Fruit fly (Drosophila melanogaster) whole organism, embryonic: Measurements from ENCODE around the gene CG6153.

Experiments used
- ATbp ChIP-seq: fragments of 200-800 bp; sonication (Bioruptor generic); optimal IDR thresholded peaks from 2 replicates; lab custom pipeline; 2017; ENCODE audit warnings: missing biosample characterization, mild to moderate bottlenecking, missing genetic modification characterization, missing genetic modification reagents
- Adf1 ChIP-seq: fragments of 200-800 bp; sonication (Bioruptor generic); IDR thresholded peaks from 2 replicates; pipeline ENCODE4 v1.3.6; 2022; ENCODE audit warnings: missing biosample characterization, missing genetic modification characterization
- Blimp-1 ChIP-seq: fragments of 200-800 bp; sonication (Bioruptor generic); optimal IDR thresholded peaks from 3 replicates; lab custom pipeline; 2018; ENCODE audit warnings: missing biosample characterization, missing genetic modification characterization, mild to moderate bottlenecking, moderate library complexity, missing genetic modification reagents
- Bteb2 ChIP-seq: fragments of 200-800 bp; sonication (Bioruptor generic); optimal IDR thresholded peaks from 2 replicates; lab custom pipeline; 2016; ENCODE audit warnings: missing biosample characterization, missing genetic modification characterization
- CG10366 ChIP-seq: fragments of 200-800 bp; sonication (Bioruptor generic); IDR thresholded peaks from 2 replicates; pipeline ENCODE4 v1.3.6; 2022; ENCODE audit warnings: missing biosample characterization, missing genetic modification characterization
- CG10543 ChIP-seq: fragments of 200-800 bp; sonication (Bioruptor generic); optimal IDR thresholded peaks from 3 replicates; lab custom pipeline; 2017; ENCODE audit warnings: missing biosample characterization, mild to moderate bottlenecking, missing genetic modification characterization, moderate library complexity
- CG10959 ChIP-seq: fragments of 200-800 bp; sonication (Bioruptor generic); IDR thresholded peaks from 2 replicates; pipeline ENCODE4 v1.3.6; 2022; ENCODE audit warnings: missing biosample characterization, missing genetic modification characterization
- CG11504 ChIP-seq: fragments of 200-800 bp; sonication (Bioruptor generic); optimal IDR thresholded peaks from 3 replicates; lab custom pipeline; 2019; ENCODE audit warnings: missing biosample characterization, mild to moderate bottlenecking, missing genetic modification characterization, moderate library complexity
- CG11695 ChIP-seq: fragments of 200-800 bp; sonication (Bioruptor generic); IDR thresholded peaks from 3 replicates; pipeline ENCODE4 v1.3.6; 2022; ENCODE audit warnings: missing biosample characterization, missing genetic modification characterization
- CG12391 ChIP-seq: fragments of 200-800 bp; sonication (Bioruptor generic); optimal IDR thresholded peaks from 3 replicates; lab custom pipeline; 2018; ENCODE audit warnings: missing biosample characterization, mild to moderate bottlenecking, missing genetic modification characterization, moderate library complexity
- CG12942 ChIP-seq: fragments of 200-800 bp; sonication (Bioruptor generic); optimal IDR thresholded peaks from 3 replicates; lab custom pipeline; 2016; ENCODE audit warnings: missing biosample characterization, missing genetic modification characterization
- CG13123 ChIP-seq: fragments of 200-800 bp; sonication (Bioruptor generic); optimal IDR thresholded peaks from 2 replicates; lab custom pipeline; 2016; ENCODE audit warnings: missing biosample characterization, missing genetic modification characterization
- CG13424 ChIP-seq: fragments of 200-800 bp; sonication (Bioruptor generic); optimal IDR thresholded peaks from 2 replicates; lab custom pipeline; 2019; ENCODE audit warnings: missing biosample characterization, mild to moderate bottlenecking, missing genetic modification characterization, moderate library complexity
- CG14441 ChIP-seq: fragments of 200-800 bp; sonication (Bioruptor generic); IDR thresholded peaks from 2 replicates; pipeline ENCODE4 v1.3.6; 2022; ENCODE audit warnings: missing biosample characterization, missing genetic modification characterization
- CG17186 ChIP-seq: fragments of 200-800 bp; sonication (Bioruptor generic); optimal IDR thresholded peaks from 3 replicates; lab custom pipeline; 2017; ENCODE audit warnings: missing biosample characterization, missing genetic modification reagents, missing genetic modification characterization
- CG17328 ChIP-seq: fragments of 200-800 bp; sonication (Bioruptor generic); IDR thresholded peaks from 2 replicates; pipeline ENCODE4 v1.3.6; 2022; ENCODE audit warnings: missing biosample characterization, missing genetic modification characterization
- CG30403 ChIP-seq: fragments of 200-800 bp; sonication (Bioruptor generic); optimal IDR thresholded peaks from 3 replicates; lab custom pipeline; 2016; ENCODE audit warnings: missing biosample characterization, missing genetic modification characterization
- CG3281 ChIP-seq: fragments of 200-800 bp; sonication (Bioruptor generic); optimal IDR thresholded peaks from 3 replicates; lab custom pipeline; 2017; ENCODE audit warnings: missing biosample characterization, mild to moderate bottlenecking, missing genetic modification characterization
- CG4360 ChIP-seq: fragments of 200-800 bp; sonication (Bioruptor generic); IDR thresholded peaks from 2 replicates; pipeline ENCODE4 v1.3.6; 2022; ENCODE audit warnings: missing biosample characterization, missing genetic modification characterization
- CG6689 ChIP-seq: fragments of 200-800 bp; sonication (Bioruptor generic); IDR thresholded peaks from 2 replicates; pipeline ENCODE4 v1.3.6; 2022; ENCODE audit warnings: missing biosample characterization, missing genetic modification characterization
- CG7271 ChIP-seq: fragments of 200-800 bp; sonication (Bioruptor generic); optimal IDR thresholded peaks from 2 replicates; lab custom pipeline; 2018; ENCODE audit warnings: missing biosample characterization, mild to moderate bottlenecking, missing genetic modification characterization, moderate library complexity
- CG7839 ChIP-seq: fragments of 200-800 bp; sonication (Bioruptor generic); optimal IDR thresholded peaks from 3 replicates; lab custom pipeline; 2018; ENCODE audit warnings: missing biosample characterization, mild to moderate bottlenecking, missing genetic modification characterization, moderate library complexity
- CG8388 ChIP-seq: fragments of 200-800 bp; sonication (Bioruptor generic); optimal IDR thresholded peaks from 2 replicates; lab custom pipeline; 2019; ENCODE audit warnings: missing biosample characterization, mild to moderate bottlenecking, missing genetic modification characterization, moderate library complexity
- D19A ChIP-seq: fragments of 200-800 bp; optimal IDR thresholded peaks from 3 replicates; lab custom pipeline; 2019; ENCODE audit warnings: missing biosample characterization, mild to moderate bottlenecking, missing genetic modification characterization, moderate library complexity
- Dip2 ChIP-seq: fragments of 200-800 bp; sonication (Bioruptor generic); IDR thresholded peaks from 2 replicates; pipeline ENCODE4 v1.3.6; 2022; ENCODE audit warnings: missing biosample characterization, missing genetic modification characterization
- Eip74EF ChIP-seq, 2 experiments: fragments of 200-800 bp in 1 of 2; fragments of >200 bp in 1 of 2; sonication (Bioruptor generic) in 1 of 2; optimal IDR thresholded peaks; 2 replicates each; lab custom pipeline; 2017 to 2019; ENCODE audit warnings: missing biosample characterization in 2 of 2, missing genetic modification characterization in 2 of 2, mild to moderate bottlenecking in 1 of 2, moderate library complexity in 1 of 2
- GATAe ChIP-seq: fragments of 200-800 bp; sonication (Bioruptor generic); conservative IDR thresholded peaks from 2 replicates; pipeline ENCODE4 v1.3.6; 2022; ENCODE audit warnings: missing biosample characterization, missing genetic modification characterization
- Hmx ChIP-seq: fragments of 200-800 bp; sonication (Bioruptor generic); optimal IDR thresholded peaks from 2 replicates; lab custom pipeline; 2016; ENCODE audit warnings: missing biosample characterization, missing genetic modification characterization
- Oaz ChIP-seq: fragments of 200-800 bp; sonication (Bioruptor generic); IDR thresholded peaks from 2 replicates; pipeline ENCODE4 v1.3.6; 2022; ENCODE audit warnings: missing biosample characterization, missing genetic modification characterization
- Ptx1 ChIP-seq: fragments of 200-800 bp; sonication (Bioruptor generic); IDR thresholded peaks from 2 replicates; pipeline ENCODE4 v1.3.6; 2022; ENCODE audit warnings: missing biosample characterization, missing genetic modification characterization
- Rfx ChIP-seq: fragments of 200-800 bp; sonication (Bioruptor generic); IDR thresholded peaks from 2 replicates; pipeline ENCODE4 v1.3.6; 2022; ENCODE audit warnings: missing biosample characterization, missing genetic modification characterization
- bsh ChIP-seq, 2 experiments: fragments of 200-800 bp; sonication (Bioruptor generic); optimal IDR thresholded peaks; 2 replicates each; lab custom pipeline; 2017 to 2018; ENCODE audit warnings: mild to moderate bottlenecking in 2 of 2, missing biosample characterization in 2 of 2, missing genetic modification characterization in 2 of 2, moderate library complexity in 1 of 2
- caup ChIP-seq: fragments of 200-800 bp; sonication (Bioruptor generic); optimal IDR thresholded peaks from 3 replicates; lab custom pipeline; 2017; ENCODE audit warnings: missing biosample characterization, mild to moderate bottlenecking, missing genetic modification characterization, moderate library complexity; ENCODE audit not compliant: severe bottlenecking
- dmrt99B ChIP-seq: fragments of 200-800 bp; sonication (Bioruptor generic); optimal IDR thresholded peaks from 2 replicates; lab custom pipeline; 2018; ENCODE audit warnings: missing biosample characterization, mild to moderate bottlenecking, missing genetic modification characterization, moderate library complexity
- fd102C ChIP-seq: fragments of 200-800 bp; sonication (Bioruptor generic); optimal IDR thresholded peaks from 2 replicates; lab custom pipeline; 2018; ENCODE audit warnings: missing biosample characterization, mild to moderate bottlenecking, missing genetic modification characterization, moderate library complexity
- fd96Cb ChIP-seq: fragments of 200-800 bp; sonication (Bioruptor generic); optimal IDR thresholded peaks from 2 replicates; lab custom pipeline; 2018; ENCODE audit warnings: missing biosample characterization, mild to moderate bottlenecking, missing genetic modification characterization, moderate library complexity
- gcm ChIP-seq: fragments of 200-800 bp; sonication (Bioruptor generic); optimal IDR thresholded peaks from 2 replicates; lab custom pipeline; 2019; ENCODE audit warnings: missing biosample characterization, mild to moderate bottlenecking, missing genetic modification characterization, moderate library complexity
- lmd ChIP-seq: fragments of 200-800 bp; sonication (Bioruptor generic); IDR thresholded peaks from 2 replicates; pipeline ENCODE4 v1.3.6; 2022; ENCODE audit warnings: missing biosample characterization, missing genetic modification characterization
- lola ChIP-seq, 3 experiments: fragments of >200 bp in 2 of 3; fragments of 200-800 bp in 1 of 3; sonication (Bioruptor generic) in 1 of 3; optimal IDR thresholded peaks; 2 replicates each; lab custom pipeline; 2017 to 2019; ENCODE audit warnings: missing biosample characterization in 3 of 3, missing genetic modification characterization in 3 of 3, mild to moderate bottlenecking in 1 of 3, moderate library complexity in 1 of 3
- nmo ChIP-seq: fragments of 200-800 bp; sonication (Bioruptor generic); optimal IDR thresholded peaks from 2 replicates; lab custom pipeline; 2018; ENCODE audit warnings: missing biosample characterization, mild to moderate bottlenecking, missing genetic modification characterization, moderate library complexity
- odd ChIP-seq: fragments of 200-800 bp; sonication (Bioruptor generic); optimal IDR thresholded peaks from 2 replicates; lab custom pipeline; 2017; ENCODE audit warnings: missing biosample characterization, mild to moderate bottlenecking, missing genetic modification characterization
- row ChIP-seq: fragments of 200-800 bp; sonication (Bioruptor generic); IDR thresholded peaks from 3 replicates; pipeline ENCODE4 v1.3.6; 2022; ENCODE audit warnings: missing biosample characterization, missing genetic modification characterization
- scrt ChIP-seq: fragments of 200-800 bp; sonication (Bioruptor generic); optimal IDR thresholded peaks from 2 replicates; lab custom pipeline; 2018; ENCODE audit warnings: missing biosample characterization, mild to moderate bottlenecking, missing genetic modification characterization, moderate library complexity
- stc ChIP-seq: fragments of 200-800 bp; sonication (Bioruptor generic); IDR thresholded peaks from 2 replicates; pipeline ENCODE4 v1.3.6; 2022; ENCODE audit warnings: missing biosample characterization, missing genetic modification characterization
- tap ChIP-seq: fragments of 200-800 bp; optimal IDR thresholded peaks from 3 replicates; lab custom pipeline; 2019; ENCODE audit warnings: missing biosample characterization, mild to moderate bottlenecking, missing genetic modification characterization, moderate library complexity
- tin ChIP-seq: fragments of 200-800 bp; sonication (Bioruptor generic); optimal IDR thresholded peaks from 3 replicates; lab custom pipeline; 2016; ENCODE audit warnings: missing biosample characterization, missing genetic modification characterization
- tio ChIP-seq: fragments of 200-800 bp; sonication (Bioruptor generic); optimal IDR thresholded peaks from 2 replicates; lab custom pipeline; 2017; ENCODE audit warnings: missing biosample characterization, missing genetic modification characterization, inconsistent platforms
- tup ChIP-seq: fragments of 200-800 bp; sonication (Bioruptor generic); optimal IDR thresholded peaks from 2 replicates; lab custom pipeline; 2016; ENCODE audit warnings: missing biosample characterization, mild to moderate bottlenecking, missing genetic modification characterization, moderate library complexity
- unpg ChIP-seq: fragments of 200-800 bp; sonication (Bioruptor generic); optimal IDR thresholded peaks from 3 replicates; lab custom pipeline; 2018; ENCODE audit warnings: missing biosample characterization, mild to moderate bottlenecking, missing genetic modification characterization, moderate library complexity

The CG6153 gene

DNA sequence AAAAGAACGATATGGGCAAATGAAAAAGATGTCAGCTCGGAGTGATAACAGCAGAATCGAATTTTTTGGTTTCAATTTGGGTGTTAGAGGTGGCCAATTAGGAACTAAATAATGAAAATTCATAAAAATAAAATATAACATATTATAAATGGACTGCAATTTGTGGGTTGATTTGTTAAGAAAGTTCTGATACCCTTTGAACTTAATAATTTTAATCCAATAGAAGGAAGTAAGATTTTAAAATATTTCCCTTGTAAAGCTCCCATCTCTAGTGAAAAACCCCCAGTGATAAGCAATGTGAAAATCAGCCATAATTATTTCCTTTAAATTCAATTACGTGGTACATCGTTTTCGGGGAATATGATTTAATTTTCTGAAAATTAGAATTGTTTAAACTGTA, 48.5 kb upstream of the CG6153 start (continued):
- TF ChIP-seq CG10366 (GFP tag; lab: Robert Waterston, UW) (peak; percentile 20; the same call in 1 of the 2 replicates), CG11504 (peak; percentile 66), Oaz (peak; percentile 22; the same call in 1 of the 2 replicates), Bteb2 (GFP tag; lab: Kevin White, UChicago) (no peak), lmd (GFP tag; lab: Robert Waterston, UW) (peak; percentile 39; the same call in 1 of the 2 replicates), Rfx (GFP tag; lab: Robert Waterston, UW) (peak; percentile 46; the same call in 1 of the 2 replicates), scrt (GFP tag; lab: Kevin White, UChicago) (no peak), CG30403 (GFP tag; lab: Kevin White, UChicago) (peak; percentile 20), nmo (GFP tag; lab: Kevin White, UChicago) (peak; percentile 22), CG14441 (GFP tag; lab: Robert Waterston, UW) (peak; percentile 40; the same call in 1 of the 2 replicates), CG7839 (tag; lab: Kevin White, UChicago) (peak; percentile 51), odd (GFP tag; lab: Kevin White, UChicago) (peak; percentile 8), Dip2 (GFP tag; lab: Robert Waterston, UW) (no peak), CG13424 (tag; lab: Kevin White, UChicago) (peak; percentile 45), tap (tag; lab: Kevin White, UChicago) (peak; percentile 25), fd96Cb (peak; percentile 2), CG4360 (GFP tag; lab: Robert Waterston, UW) (no peak), Eip74EF (GFP tag; optimal IDR thresholded peaks at IDR 0.05; lab: Kevin White, UChicago) (no peak), Hmx (GFP tag; lab: Kevin White, UChicago) (no peak), Ptx1 (GFP tag; lab: Robert Waterston, UW) (peak; percentile 42), row (GFP tag; lab: Robert Waterston, UW) (peak; percentile 81), fd102C (GFP tag; lab: Kevin White, UChicago) (no peak), stc (peak; percentile 50; the same call in 1 of the 2 replicates), ATbp (peak; percentile 13), GATAe (GFP tag; lab: Robert Waterston, UW) (peak; percentile 31; the same call in 1 of the 2 replicates), CG13123 (no peak), D19A (tag; lab: Kevin White, UChicago) (peak; percentile 44), CG3281 (GFP tag; lab: Kevin White, UChicago) (peak; percentile 29), tin (GFP tag; lab: Kevin White, UChicago) (no peak), CG7271 (no peak), CG10543 (peak; percentile 14), gcm (no peak), dmrt99B (tag; lab: Kevin White, UChicago) (peak; percentile 36), lola (GFP tag; optimal IDR thresholded peaks at IDR 0.05; lab: Kevin White, UChicago) (peak in 1 of 3 experiments; percentile 1), Adf1 (GFP tag; lab: Robert Waterston, UW) (peak; percentile 14; the same call in 1 of the 2 replicates), CG12942 (GFP tag; lab: Kevin White, UChicago) (no peak), CG8388 (GFP tag; lab: Kevin White, UChicago) (peak; percentile 36), unpg (peak; percentile 51), CG17186 (no peak), tio (GFP tag; lab: Kevin White, UChicago) (peak; percentile 16), CG10959 (no peak), Blimp-1 (GFP tag; lab: Kevin White, UChicago) (peak; percentile 45), CG11695 (0 out of 3 replicates have a peak, but pooled peaks have one; percentile 9), tup (GFP tag; lab: Kevin White, UChicago) (no peak), caup (peak; percentile 15), CG17328 (GFP tag; lab: Robert Waterston, UW) (peak; percentile 49), bsh (GFP tag; optimal IDR thresholded peaks at IDR 0.05; lab: Kevin White, UChicago) (peak in 1 of 2 experiments; percentile 47), CG6689 (peak; percentile 38; the same call in 1 of the 2 replicates), CG12391 (tag; lab: Kevin White, UChicago) (peak; percentile 54)
